Fruit fly (Drosophila melanogaster): ENCODE measurements around the gene CG42571.

dm6 chr3L:15746250-15746649 lies 30.0 kb downstream of the CG42571 start:
- TF ChIP-seq D1 (tag; optimal IDR thresholded peaks at IDR 0.05) (no peak), CG15710 (tag; optimal IDR thresholded peaks at IDR 0.05) (no peak), CG9948 (tag; optimal IDR thresholded peaks at IDR 0.05) (no peak), CG13204 (GFP tag; optimal IDR thresholded peaks at IDR 0.05) (no peak), CG14655 (GFP tag; optimal IDR thresholded peaks at IDR 0.05) (no peak), CG10348 (GFP tag; IDR thresholded peaks at IDR 0.05) (no peak), CG17806 (tag; optimal IDR thresholded peaks at IDR 0.05) (no peak), Pif1A (GFP tag; optimal IDR thresholded peaks at IDR 0.05) (no peak), CG34367 (tag; optimal IDR thresholded peaks at IDR 0.05) (no peak), EcR (GFP tag; optimal IDR thresholded peaks at IDR 0.05) (no peak)

Measured in whole organism, pupa.